Fruit fly (Drosophila melanogaster) Kc167 (cell line): ENCODE data around the gene faf.
A peak's percentile ranks its signal among the peaks of the same experiment; 100 is the strongest.

ENCODE experiments used
- Myc ChIP-seq: fragments of >200 bp; optimal IDR thresholded peaks from 2 replicates; lab custom pipeline; 2017; ENCODE audit warnings: missing external identifiers
- Sin3A ChIP-seq: fragments of >200 bp; optimal IDR thresholded peaks from 2 replicates; lab custom pipeline; 2018; ENCODE audit warnings: missing external identifiers
- h ChIP-seq: fragments of >200 bp; optimal IDR thresholded peaks from 3 replicates; lab custom pipeline; 2018; ENCODE audit warnings: missing external identifiers
- insv ChIP-seq: fragments of >200 bp; optimal IDR thresholded peaks from 3 replicates; lab custom pipeline; 2018; ENCODE audit warnings: missing external identifiers
- psq ChIP-seq: fragments of >200 bp; optimal IDR thresholded peaks from 2 replicates; lab custom pipeline; 2017; ENCODE audit warnings: missing external identifiers
- ttk ChIP-seq: sonication (Bioruptor generic); optimal IDR thresholded peaks from 2 replicates; lab custom pipeline; 2017; ENCODE audit warnings: missing external identifiers

The faf gene

DNA sequence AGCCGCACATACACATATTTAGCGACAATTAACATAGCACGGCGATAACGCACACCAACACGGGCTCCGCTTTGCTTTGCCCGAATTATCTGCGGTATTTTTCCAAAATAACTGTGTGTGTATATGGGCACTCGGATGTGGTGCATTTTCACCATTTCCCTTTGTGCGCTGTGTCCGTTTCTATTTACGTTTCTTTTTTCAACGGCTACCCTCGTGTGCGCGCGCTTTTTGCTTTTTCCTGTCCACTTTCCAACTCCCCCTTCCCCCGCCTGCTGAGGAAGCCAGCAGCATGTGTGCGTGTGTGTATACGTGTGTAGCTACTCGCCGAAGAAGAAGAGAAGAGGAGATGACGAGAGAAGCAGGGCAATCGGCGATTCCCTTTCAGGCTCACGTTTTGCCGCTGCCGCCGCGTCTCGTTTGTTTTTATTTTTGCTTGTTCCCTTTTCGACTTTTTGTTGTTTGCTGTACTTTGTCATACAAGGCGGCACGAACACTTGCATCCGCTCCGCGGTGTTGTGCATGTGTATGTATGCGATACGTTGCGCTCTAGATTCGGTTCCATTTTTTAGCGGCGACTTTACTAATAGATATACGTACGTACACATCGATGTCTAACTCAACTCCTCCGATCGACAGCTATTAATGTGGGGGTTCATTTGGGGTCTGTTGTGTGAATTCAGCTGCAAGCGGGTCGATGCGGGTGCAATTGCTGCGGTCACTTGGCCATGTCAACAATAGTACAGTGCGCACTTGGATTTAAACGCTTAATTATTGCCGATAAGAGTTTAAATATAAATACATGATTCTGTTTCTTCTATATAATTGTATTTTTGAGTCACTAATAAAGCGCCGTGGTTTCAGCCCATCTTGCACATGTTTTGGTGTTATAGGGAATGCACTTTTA, 28.5 kb upstream of the faf start:
- peak; percentile 75 for TF ChIP-seq psq (lab: Kevin White, UChicago)
- no peak for TF ChIP-seq h

DNA sequence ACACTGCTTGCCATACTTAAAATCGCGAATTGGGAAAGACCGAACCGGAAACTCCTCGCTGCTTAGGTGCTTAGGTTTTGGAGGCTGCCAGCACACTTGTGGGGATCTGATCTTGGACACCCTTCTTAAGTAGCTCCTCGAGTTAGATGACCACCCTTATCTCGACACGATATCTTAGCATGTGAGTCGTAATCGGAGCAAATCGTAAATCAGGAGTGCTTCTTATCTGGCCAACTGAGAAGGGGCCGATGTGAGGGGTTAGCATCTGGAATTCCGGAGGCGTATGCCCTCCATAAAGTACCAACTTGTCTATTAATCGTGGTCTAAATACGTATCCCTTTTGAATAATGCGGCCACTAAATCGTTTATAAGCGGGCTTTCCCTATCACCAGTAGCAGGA, 22.2 kb upstream of the faf start, which contains the start of gene salt:
Gene salt (minus strand): TSS at position 101 of the 400 bp plus-strand sequence.
- TF ChIP-seq h (no peak), ttk (lab: Kevin White, UChicago) (no peak)

dm6 chr3R:31758587-31759167, 18.1 kb upstream of the faf start, which contains the start of gene CG2187:
CG2187 (minus strand) TSS chr3R:31758637.
- no peak for TF ChIP-seq psq (lab: Kevin White, UChicago)
- TF ChIP-seq insv (lab: Kevin White, UChicago): no peak
- no peak for TF ChIP-seq ttk (lab: Kevin White, UChicago)
- TF ChIP-seq h: no peak
- no peak for TF ChIP-seq Myc
- no peak for TF ChIP-seq Sin3A (lab: Kevin White, UChicago)

- TF ChIP-seq ttk (lab: Kevin White, UChicago): no peak
Measured at dm6 chr3R:31761529-31762009, 15.3 kb upstream of the faf start, which contains the start of gene Smvt. Smvt (minus strand) TSS chr3R:31761579.

DNA sequence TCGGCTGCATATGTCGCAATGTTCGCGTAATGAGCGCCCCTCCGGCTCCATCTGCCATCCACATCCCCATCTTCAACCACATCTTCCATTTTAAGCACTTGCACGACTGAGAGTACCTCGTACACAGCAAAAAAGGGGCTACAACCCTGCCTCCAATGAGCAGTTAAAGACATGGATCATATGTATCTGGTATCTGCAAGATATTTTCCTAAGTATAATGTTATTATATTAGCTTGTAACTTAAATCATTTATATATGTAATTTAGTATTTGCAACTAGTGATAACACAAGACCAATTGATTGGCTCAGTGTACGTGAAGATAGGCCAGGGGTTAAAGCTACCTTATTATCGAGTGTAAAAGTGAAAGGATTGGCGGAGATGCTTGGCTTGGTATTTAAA, 14.1 kb upstream of the faf start:
- TF ChIP-seq psq (lab: Kevin White, UChicago): no peak
- TF ChIP-seq ttk (lab: Kevin White, UChicago): no peak
- TF ChIP-seq Myc: no peak
- no peak for TF ChIP-seq h
- no peak for TF ChIP-seq Sin3A (lab: Kevin White, UChicago)
- no peak for TF ChIP-seq insv (lab: Kevin White, UChicago)

dm6 chr3R:31764672-31765071, 12.1 kb upstream of the faf start, which contains the start of gene CG2150:
CG2150 (minus strand) TSS chr3R:31764772.
- TF ChIP-seq psq (lab: Kevin White, UChicago) (no peak), h (no peak), insv (lab: Kevin White, UChicago) (no peak), ttk (lab: Kevin White, UChicago) (no peak), Myc (no peak), Sin3A (lab: Kevin White, UChicago) (no peak)

DNA sequence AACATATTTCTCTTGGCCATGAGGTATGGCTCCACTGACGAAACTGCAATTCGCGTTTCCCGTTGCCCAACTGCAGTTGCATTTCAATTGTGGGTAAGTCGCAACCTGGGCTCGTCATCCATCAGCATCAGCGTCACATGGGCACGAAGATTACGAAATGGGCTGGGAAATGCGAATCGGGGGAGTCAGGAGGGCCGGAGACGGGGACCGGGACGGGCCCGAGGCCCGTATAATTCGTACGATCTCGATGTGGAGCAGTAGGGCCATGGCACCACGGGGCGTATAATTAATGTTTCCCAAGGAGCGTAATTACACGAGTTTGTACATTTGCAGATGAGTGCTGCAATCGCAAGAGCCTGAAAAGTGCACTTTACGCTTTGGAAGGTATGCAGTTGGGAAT, 11.7 kb upstream of the faf start:
- no peak for TF ChIP-seq Myc
- TF ChIP-seq insv (lab: Kevin White, UChicago): no peak
- TF ChIP-seq h: no peak
- TF ChIP-seq psq (lab: Kevin White, UChicago): no peak
- TF ChIP-seq ttk (lab: Kevin White, UChicago): no peak
- no peak for TF ChIP-seq Sin3A (lab: Kevin White, UChicago)

- TF ChIP-seq psq (lab: Kevin White, UChicago): no peak
- no peak for TF ChIP-seq h
- TF ChIP-seq Myc: no peak
- no peak for TF ChIP-seq Sin3A (lab: Kevin White, UChicago)
- TF ChIP-seq insv (lab: Kevin White, UChicago): no peak
- TF ChIP-seq ttk (lab: Kevin White, UChicago): no peak
Measured at dm6 chr3R:31767528-31767927, 9.3 kb upstream of the faf start.

dm6 chr3R:31768198-31768597, 8.6 kb upstream of the faf start:
- TF ChIP-seq Myc (no peak), h (no peak), insv (lab: Kevin White, UChicago) (no peak), ttk (lab: Kevin White, UChicago) (no peak), psq (lab: Kevin White, UChicago) (no peak), Sin3A (lab: Kevin White, UChicago) (no peak)

dm6 chr3R:31771790-31772576, 4.8 kb upstream of the faf start, which contains the start of the genes betaGlu and sip3:
betaGlu (minus strand) TSS chr3R:31771848.
sip3 (plus strand) TSS chr3R:31772219.
- no peak for TF ChIP-seq h
- no peak for TF ChIP-seq Myc
- no peak for TF ChIP-seq psq (lab: Kevin White, UChicago)
- no peak for TF ChIP-seq Sin3A (lab: Kevin White, UChicago)

dm6 chr3R:31777482-31778165, 804 bp downstream of the faf start:
- TF ChIP-seq ttk (lab: Kevin White, UChicago) (no peak), Myc (no peak), psq (lab: Kevin White, UChicago) (no peak), Sin3A (lab: Kevin White, UChicago) (no peak), h (no peak), insv (lab: Kevin White, UChicago) (no peak)
